Fruit fly (Drosophila melanogaster): ENCODE data around the gene CG46435.

DNA sequence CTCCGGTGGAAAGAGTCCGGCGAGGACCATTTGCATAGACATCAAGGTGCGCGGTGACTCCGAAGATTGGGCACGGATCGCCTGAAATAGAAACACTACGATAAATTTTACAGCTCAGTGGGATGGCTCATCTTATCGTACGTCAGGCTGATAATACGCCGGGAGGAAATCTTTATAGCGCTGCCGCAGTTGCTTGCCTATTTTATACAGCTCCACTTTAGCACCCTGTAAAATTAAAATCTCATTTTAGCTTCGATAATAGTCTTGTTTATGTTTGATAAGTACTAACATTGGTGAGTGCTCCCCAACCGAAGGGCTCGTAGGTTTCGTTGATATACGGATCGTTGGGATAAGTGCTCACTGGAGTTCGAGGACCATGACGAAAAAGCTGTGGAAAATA lies 45.6 kb upstream of the CG46435 start:
- TF ChIP-seq pad (GFP tag; optimal IDR thresholded peaks at IDR 0.05) (no peak), CG7101 (tag; optimal IDR thresholded peaks at IDR 0.05) (no peak), CG7045 (GFP tag; optimal IDR thresholded peaks at IDR 0.05) (peak; percentile 66), CG33017 (tag; optimal IDR thresholded peaks at IDR 0.05) (no peak), kay (GFP tag; ENCODE audit: borderline replicate concordance) (no peak), CG1620 (GFP tag; optimal IDR thresholded peaks at IDR 0.05) (no peak), bab1 (GFP tag; optimal IDR thresholded peaks at IDR 0.05) (no peak), cic (GFP tag; optimal IDR thresholded peaks at IDR 0.05) (no peak), cnc (optimal IDR thresholded peaks at IDR 0.05) (no peak), CG12768 (GFP tag; optimal IDR thresholded peaks at IDR 0.05) (no peak), toe (GFP tag; optimal IDR thresholded peaks at IDR 0.05) (no peak), CG14711 (tag; optimal IDR thresholded peaks at IDR 0.05) (no peak), CG11617 (GFP tag; optimal IDR thresholded peaks at IDR 0.05) (no peak)
